Worm (Caenorhabditis elegans): Measurements from ENCODE around the gene ztf-8.
A peak's percentile ranks its signal among the peaks of the same experiment; 100 is the strongest.

ztf-8 gene

ce11 chrIII:5269814-5270213 is 3.5 kb downstream of the ztf-8 start, which contains the start of gene ZC395.4:
Gene ZC395.4 (plus strand): TSS chrIII:5270114.
- TF ChIP-seq nhr-28 (tag; optimal IDR thresholded peaks at IDR 0.05) (no peak), efl-1 (optimal IDR thresholded peaks at IDR 0.05) (no peak), efl-1 (GFP tag; optimal IDR thresholded peaks at IDR 0.05 in 1 of 2) (no peak), zip-4 (GFP tag; optimal IDR thresholded peaks at IDR 0.05) (no peak), ces-1 (GFP tag; optimal IDR thresholded peaks at IDR 0.05) (no peak), lin-35 (GFP tag; optimal IDR thresholded peaks at IDR 0.05) (no peak), aly-2 (tag; optimal IDR thresholded peaks at IDR 0.05) (no peak), skn-1 (tag; optimal IDR thresholded peaks at IDR 0.05) (no peak), dpl-1 (GFP tag; optimal IDR thresholded peaks at IDR 0.05) (no peak), vab-15 (tag; optimal IDR thresholded peaks at IDR 0.05) (no peak), fkh-10 (GFP tag; optimal IDR thresholded peaks at IDR 0.05) (no peak), nhr-20 (tag; optimal IDR thresholded peaks at IDR 0.05) (no peak), nhr-47 (tag; optimal IDR thresholded peaks at IDR 0.05) (no peak), nhr-90 (tag; optimal IDR thresholded peaks at IDR 0.05; ENCODE audit: poor library complexity) (no peak), dsc-1 (tag; optimal IDR thresholded peaks at IDR 0.05) (no peak), jun-1 (tag; optimal IDR thresholded peaks at IDR 0.05) (no peak), C16A3.4 (tag; optimal IDR thresholded peaks at IDR 0.05) (no peak), fos-1 (tag; optimal IDR thresholded peaks at IDR 0.05) (no peak), C04F5.9 (tag; optimal IDR thresholded peaks at IDR 0.05) (no peak), lin-15B (tag; optimal IDR thresholded peaks at IDR 0.05) (no peak)

- TF ChIP-seq egl-27 (tag; optimal IDR thresholded peaks at IDR 0.05) (no peak), nhr-71 (tag; optimal IDR thresholded peaks at IDR 0.05) (no peak), nhr-84 (tag; optimal IDR thresholded peaks at IDR 0.05) (no peak), lin-13 (GFP tag; optimal IDR thresholded peaks at IDR 0.05) (no peak), ceh-8 (GFP tag; optimal IDR thresholded peaks at IDR 0.05) (no peak), elt-2 (tag; optimal IDR thresholded peaks at IDR 0.05) (peak; percentile 6), ceh-63 (GFP tag; optimal IDR thresholded peaks at IDR 0.05) (no peak), skn-1 (tag; optimal IDR thresholded peaks at IDR 0.05) (no peak), lsy-2 (tag; optimal IDR thresholded peaks at IDR 0.05) (peak; percentile 8), C34B4.2 (tag; optimal IDR thresholded peaks at IDR 0.05) (no peak), zag-1 (tag; optimal IDR thresholded peaks at IDR 0.05) (no peak), nhr-28 (tag; optimal IDR thresholded peaks at IDR 0.05) (no peak), nhr-20 (tag; optimal IDR thresholded peaks at IDR 0.05) (no peak), rnt-1 (tag; optimal IDR thresholded peaks at IDR 0.05) (no peak), lin-35 (GFP tag; optimal IDR thresholded peaks at IDR 0.05) (peak in 1 of 2 experiments; percentile 47), unc-62 (GFP tag; optimal IDR thresholded peaks at IDR 0.05) (no peak), ceh-90 (tag; optimal IDR thresholded peaks at IDR 0.05) (no peak), aha-1 (tag; optimal IDR thresholded peaks at IDR 0.05) (no peak), hpl-2 (GFP tag; optimal IDR thresholded peaks at IDR 0.05) (no peak), efl-1 (optimal IDR thresholded peaks at IDR 0.05) (no peak), efl-1 (GFP tag; optimal IDR thresholded peaks at IDR 0.05 in 1 of 2) (peak in 1 of 2 experiments; percentile 69)
These were observed 4.8 kb downstream of the ztf-8 start for ce11 chrIII:5268486-5268885.

ce11 chrIII:5267217-5267906 is 5.9 kb downstream of the ztf-8 start, which contains the start of gene ZC395.5:
Gene ZC395.5 (plus strand): TSS chrIII:5267848.
- TF ChIP-seq ztf-4 (tag; optimal IDR thresholded peaks at IDR 0.05) (no peak), fos-1 (tag; optimal IDR thresholded peaks at IDR 0.05) (no peak), nhr-71 (tag; optimal IDR thresholded peaks at IDR 0.05) (no peak), skn-1 (tag; optimal IDR thresholded peaks at IDR 0.05) (no peak), efl-1 (optimal IDR thresholded peaks at IDR 0.05) (no peak), efl-1 (GFP tag; optimal IDR thresholded peaks at IDR 0.05 in 1 of 2) (peak in 1 of 2 experiments; percentile 52), hlh-17 (GFP tag; optimal IDR thresholded peaks at IDR 0.05; ENCODE audit: borderline replicate concordance) (no peak), Y116A8C.19 (tag; optimal IDR thresholded peaks at IDR 0.05; ENCODE audit: borderline replicate concordance) (no peak), xbp-1 (tag; optimal IDR thresholded peaks at IDR 0.05) (no peak), sox-4 (tag; optimal IDR thresholded peaks at IDR 0.05) (no peak), aha-1 (tag; optimal IDR thresholded peaks at IDR 0.05) (no peak), lsy-2 (tag; optimal IDR thresholded peaks at IDR 0.05) (peak in 1 of 2 experiments; percentile 24), grh-1 (GFP tag; IDR thresholded peaks at IDR 0.05) (no peak), aly-2 (tag; optimal IDR thresholded peaks at IDR 0.05) (no peak), nhr-90 (tag; optimal IDR thresholded peaks at IDR 0.05; ENCODE audit: poor library complexity) (peak; percentile 14), unc-98 (GFP tag; IDR thresholded peaks at IDR 0.05) (no peak), nhr-11 (tag; optimal IDR thresholded peaks at IDR 0.05) (no peak), hpl-2 (GFP tag; optimal IDR thresholded peaks at IDR 0.05) (no peak), alr-1 (tag; optimal IDR thresholded peaks at IDR 0.05; ENCODE audit: borderline replicate concordance) (no peak), pax-3 (tag; optimal IDR thresholded peaks at IDR 0.05) (no peak), zag-1 (tag; optimal IDR thresholded peaks at IDR 0.05) (no peak), irx-1 (tag; optimal IDR thresholded peaks at IDR 0.05) (no peak), sup-37 (GFP tag; optimal IDR thresholded peaks at IDR 0.05) (no peak), nhr-20 (tag; optimal IDR thresholded peaks at IDR 0.05) (peak; percentile 28)
